Fruit fly (Drosophila melanogaster) whole organism, larva: ENCODE results near the gene CCKLR-17D1.

Experiments
- noc ChIP-seq: fragments of 200-800 bp; sonication (Bioruptor generic); optimal IDR thresholded peaks from 3 replicates; lab custom pipeline; 2019; ENCODE audit warnings: missing biosample characterization, mild to moderate bottlenecking, missing genetic modification characterization, moderate library complexity

Gene CCKLR-17D1

DNA sequence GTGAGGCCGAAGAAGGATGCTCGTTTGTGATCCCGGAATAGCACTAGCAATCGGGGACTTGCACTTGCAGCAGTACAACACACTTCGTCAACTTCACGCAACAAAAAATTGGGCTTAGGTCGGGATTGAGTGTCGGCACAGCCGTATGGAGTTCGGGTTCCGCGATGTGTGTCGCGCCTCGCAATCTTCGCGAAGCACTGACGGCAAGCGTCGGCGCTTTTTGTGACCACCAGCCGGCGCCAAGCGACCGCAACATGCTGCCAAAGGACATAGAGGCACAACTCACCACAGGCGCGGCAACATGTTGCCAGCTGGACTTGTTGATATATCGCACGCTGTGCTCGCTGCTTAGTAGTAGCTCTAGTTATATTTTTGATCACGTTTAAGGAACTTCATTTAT, at the start of gene CCKLR-17D1:
Gene CCKLR-17D1, minus strand, starts transcription at position 303 of the 400 bp plus-strand sequence.
- TF ChIP-seq noc (tag; lab: Kevin White, UChicago): no peak

dm6 chrX:18775839-18776538, 49.6 kb upstream of the CCKLR-17D1 start:
- no peak for TF ChIP-seq noc (tag; lab: Kevin White, UChicago)

DNA sequence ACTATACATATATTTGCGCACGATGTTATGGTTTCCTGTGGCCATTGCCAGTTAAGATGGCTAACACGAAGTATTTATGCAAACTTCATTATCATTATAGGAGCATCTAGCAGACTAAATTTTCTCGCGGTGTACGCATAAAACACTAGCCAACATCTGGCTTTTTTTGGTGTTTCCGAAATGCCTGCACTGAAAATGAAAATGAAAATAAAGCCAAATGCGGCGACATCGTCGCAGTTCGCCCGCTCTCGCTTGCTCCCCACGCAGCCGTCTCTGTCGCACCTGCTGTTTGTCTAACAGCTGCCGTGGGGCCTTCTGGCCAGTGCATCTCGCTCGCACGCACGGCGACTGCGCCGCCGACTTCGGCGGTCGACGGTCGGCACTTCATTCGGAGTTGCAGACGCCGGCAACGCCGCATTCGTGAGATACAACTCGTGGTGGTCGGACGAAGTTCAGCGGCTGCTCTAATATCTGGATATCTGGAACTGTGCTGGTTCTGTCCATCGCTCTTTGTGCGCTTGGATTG, 48.5 kb upstream of the CCKLR-17D1 start, which contains the start of gene CG6891:
Gene CG6891, plus strand, starts transcription at position 411 of the 526 bp plus-strand sequence.
- TF ChIP-seq noc (tag; lab: Kevin White, UChicago): no peak

DNA sequence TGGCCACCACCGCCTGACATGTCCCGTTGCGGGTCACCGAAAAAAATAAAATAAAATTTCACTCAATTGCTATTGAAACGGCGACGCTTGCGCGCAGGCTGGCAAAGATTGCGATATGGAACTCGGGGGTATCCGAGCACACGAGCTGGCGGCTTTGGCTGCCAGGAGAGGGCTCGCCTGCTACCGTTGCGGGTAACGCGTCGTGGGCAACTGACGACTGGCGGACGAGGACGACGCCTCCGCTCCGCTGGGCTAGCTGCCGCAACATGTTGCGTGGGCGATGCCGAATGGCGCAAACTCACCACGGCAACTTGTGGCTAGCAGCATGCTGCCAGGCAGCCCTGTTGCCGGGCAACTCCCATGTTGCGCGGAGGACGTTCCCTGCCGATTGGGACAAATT, 47.4 kb upstream of the CCKLR-17D1 start, which contains the start of gene CCKLR-17D3:
Gene CCKLR-17D3, minus strand, starts transcription at position 211 of the 400 bp plus-strand sequence.
- TF ChIP-seq noc (tag; lab: Kevin White, UChicago): no peak

- no peak for TF ChIP-seq noc (tag; lab: Kevin White, UChicago)
These were observed 45.6 kb upstream of the CCKLR-17D1 start for dm6 chrX:18771995-18772394.

- no peak for TF ChIP-seq noc (tag; lab: Kevin White, UChicago)
These were observed 45.0 kb upstream of the CCKLR-17D1 start for dm6 chrX:18771356-18771755.

DNA sequence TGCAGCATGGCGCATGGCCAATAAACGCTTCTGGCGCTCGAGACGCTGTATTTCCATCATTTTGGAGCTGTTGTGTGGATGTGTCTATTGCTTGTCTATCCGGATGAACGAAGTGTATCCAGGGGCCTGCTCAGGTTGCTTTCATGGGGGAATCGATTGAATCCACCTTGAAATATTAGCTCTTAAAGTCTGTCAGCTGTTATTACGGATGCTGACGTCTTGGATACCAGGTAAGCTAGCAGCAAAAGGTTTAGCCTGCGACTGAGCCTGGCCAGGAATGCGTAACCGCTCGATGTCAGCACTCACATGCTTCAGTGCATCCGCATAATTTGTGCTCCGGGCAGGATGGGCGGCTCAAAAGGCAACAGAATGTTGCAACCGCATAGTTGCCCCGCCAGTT, 21.8 kb upstream of the CCKLR-17D1 start, which contains the start of gene CG12609:
Gene CG12609, minus strand, starts transcription at position 101 of the 400 bp plus-strand sequence.
- TF ChIP-seq noc (tag; lab: Kevin White, UChicago): no peak

DNA sequence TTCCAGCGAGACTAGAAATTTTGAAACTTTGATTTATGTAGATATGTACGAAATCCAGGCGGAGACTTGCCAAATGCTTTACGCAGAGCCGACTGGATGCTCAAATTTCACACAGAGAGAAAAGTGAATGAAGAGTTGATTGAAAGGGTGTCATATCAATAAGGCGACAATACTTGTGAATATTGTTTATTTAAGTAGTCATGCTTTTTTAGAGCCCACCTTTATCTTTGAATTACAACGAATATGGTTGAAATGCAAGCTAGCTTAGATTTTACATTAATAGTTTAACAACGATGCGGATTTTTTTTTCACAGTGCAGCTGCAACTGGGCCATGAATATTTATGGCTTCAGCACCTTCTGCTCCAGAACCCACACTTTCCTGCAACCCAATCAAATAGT, 13.4 kb upstream of the CCKLR-17D1 start, which contains the start of gene CG6873:
Gene CG6873, minus strand, starts transcription at position 101 of the 400 bp plus-strand sequence.
- TF ChIP-seq noc (tag; lab: Kevin White, UChicago): no peak

- TF ChIP-seq noc (tag; lab: Kevin White, UChicago): no peak
These were observed 800 bp downstream of the CCKLR-17D1 start, which contains the start of gene CG42302 for dm6 chrX:18725572-18725971. Gene CG42302 (minus strand): TSS chrX:18725672.

dm6 chrX:18709565-18709964, 16.8 kb downstream of the CCKLR-17D1 start, which contains the start of gene Cyp308a1:
Gene Cyp308a1 (plus strand): TSS chrX:18709865.
- TF ChIP-seq noc (tag; lab: Kevin White, UChicago): no peak

dm6 chrX:18703875-18704274, 22.5 kb downstream of the CCKLR-17D1 start:
- no peak for TF ChIP-seq noc (tag; lab: Kevin White, UChicago)

DNA sequence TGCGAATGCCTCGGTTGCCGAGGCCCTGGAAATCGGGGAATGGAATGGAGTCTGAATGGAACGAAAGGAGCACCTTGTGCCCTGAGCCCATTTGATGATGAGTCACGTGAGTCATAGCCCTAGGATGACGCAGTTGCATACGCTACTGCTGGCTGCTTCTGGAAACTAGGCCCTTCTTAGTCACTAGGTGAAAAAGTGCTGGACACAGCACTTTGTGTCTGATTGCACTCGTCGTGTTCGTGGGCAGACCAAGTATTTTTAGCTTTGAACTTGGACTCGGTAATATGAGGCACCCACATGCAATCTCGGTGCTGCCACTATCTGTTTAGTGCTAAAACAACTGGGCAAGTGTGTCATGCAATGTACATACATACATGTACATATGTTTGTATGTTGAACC, 24.1 kb downstream of the CCKLR-17D1 start:
- TF ChIP-seq noc (tag; lab: Kevin White, UChicago): no peak

dm6 chrX:18701752-18702151, 24.6 kb downstream of the CCKLR-17D1 start:
- no peak for TF ChIP-seq noc (tag; lab: Kevin White, UChicago)

dm6 chrX:18700586-18700985, 25.8 kb downstream of the CCKLR-17D1 start:
- TF ChIP-seq noc (tag; lab: Kevin White, UChicago): no peak

DNA sequence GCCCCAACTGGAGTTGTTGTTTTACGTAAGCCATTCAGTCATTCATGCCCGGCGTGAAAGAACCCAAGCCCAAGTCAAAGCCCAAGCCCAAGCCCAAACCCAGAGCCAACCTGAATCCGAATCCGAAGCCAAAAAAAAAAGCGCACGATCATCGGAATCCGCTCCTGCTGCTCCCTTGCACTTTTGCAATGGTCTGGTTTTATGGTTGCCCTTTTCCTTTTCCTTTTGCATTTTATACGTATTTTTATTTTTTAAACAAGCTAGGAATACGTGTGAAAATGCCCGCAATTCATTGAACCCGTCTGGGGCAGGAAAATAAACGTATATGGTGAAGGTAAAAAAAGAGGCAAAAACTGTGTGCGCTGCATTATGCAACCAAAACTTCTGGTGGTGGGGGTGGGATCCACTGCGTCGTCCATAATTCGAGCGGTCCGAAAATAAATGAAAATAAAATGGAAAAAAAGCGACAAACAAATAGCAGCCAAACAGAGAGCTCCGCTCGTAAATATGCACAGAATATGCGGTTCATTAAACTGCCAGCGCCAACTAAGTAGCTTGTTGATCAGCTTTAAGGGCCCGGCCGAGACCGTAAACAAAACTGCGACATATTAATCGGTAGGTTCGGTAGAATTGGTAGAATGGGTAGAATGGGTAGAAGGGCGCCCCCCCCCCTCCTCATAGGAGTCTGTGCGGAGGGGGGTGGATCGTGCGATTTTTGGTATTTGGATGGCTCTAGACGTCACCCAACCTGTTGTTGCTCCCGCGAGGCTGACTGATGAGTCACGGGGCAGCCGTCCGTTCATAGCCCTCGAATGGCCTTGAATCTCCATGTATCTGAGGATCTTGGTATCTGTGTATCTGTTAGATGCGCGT, 26.9 kb downstream of the CCKLR-17D1 start:
- no peak for TF ChIP-seq noc (tag; lab: Kevin White, UChicago)

DNA sequence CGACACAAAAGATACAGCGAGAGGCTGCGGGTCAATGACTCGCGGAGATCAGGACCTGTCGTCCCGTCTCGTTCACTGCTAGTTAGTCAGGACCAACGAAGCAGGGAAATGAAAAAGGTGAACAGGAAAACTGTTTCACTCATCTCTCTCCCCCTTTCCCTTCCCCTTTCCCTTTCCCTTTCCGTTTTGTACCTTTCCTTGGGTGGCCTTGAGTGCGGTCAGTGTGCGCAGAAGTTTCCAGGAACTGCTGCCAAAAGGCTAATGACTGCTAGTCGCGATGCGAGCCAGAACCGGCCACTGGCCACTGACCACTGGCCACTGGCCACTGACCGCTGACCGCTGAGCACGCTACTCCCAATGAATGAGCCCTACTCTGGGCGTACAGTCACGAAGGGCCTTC, 30.8 kb downstream of the CCKLR-17D1 start:
- no peak for TF ChIP-seq noc (tag; lab: Kevin White, UChicago)
